Fruit fly (Drosophila melanogaster) S2 (cell line): ENCODE data around the gene CG17129.

Experiments
- CG8478 ChIP-seq: fragments of >200 bp; optimal IDR thresholded peaks from 2 replicates; lab custom pipeline; 2018
- CTCF ChIP-seq, 2 experiments: fragments of >200 bp; optimal IDR thresholded peaks; 2 replicates each; lab custom pipeline; 2018

DNA sequence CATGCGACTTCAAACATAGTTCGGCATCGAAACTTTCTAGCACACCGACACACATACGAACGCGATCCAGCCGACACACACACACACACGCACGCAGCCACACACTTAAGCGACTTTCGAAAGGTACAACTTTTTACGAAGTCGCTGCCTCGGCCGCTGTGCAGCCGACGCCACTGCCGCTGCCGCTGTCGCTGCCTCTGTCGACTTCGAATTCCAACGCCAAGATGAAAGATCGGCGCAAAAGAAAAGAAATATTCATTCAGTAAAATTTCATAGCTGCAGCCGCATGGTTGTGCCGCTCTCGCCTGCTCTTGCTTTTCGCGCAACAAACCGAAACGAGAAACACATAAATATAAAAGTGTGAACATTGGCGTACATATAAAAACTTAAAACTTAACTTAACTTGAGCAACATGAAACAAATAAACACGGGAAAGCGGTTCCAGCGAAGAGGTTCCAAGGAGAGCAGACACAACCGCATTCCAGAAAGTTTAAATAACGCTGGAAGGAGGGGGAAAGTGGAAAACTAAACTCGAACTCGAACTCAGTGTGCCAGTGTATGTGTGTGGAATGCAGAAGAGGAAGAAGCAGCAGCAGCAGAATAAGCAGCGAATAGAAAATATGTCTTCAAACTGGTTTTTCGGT is 40.5 kb downstream of the CG17129 start:
- TF ChIP-seq CTCF (optimal IDR thresholded peaks at IDR 0.05; lab: Kevin White, UChicago) (no peak), CG8478 (lab: Kevin White, UChicago) (no peak)
